Worm (Caenorhabditis elegans) whole organism, late embryonic: ENCODE measurements around the gene vab-8.
A peak's percentile ranks its signal among the peaks of the same experiment; 100 is the strongest.

Source experiments
- C08G9.2 ChIP-seq: sonication (generic microtip); optimal IDR thresholded peaks from 2 replicates; lab custom pipeline; 2016; ENCODE audit warnings: mild to moderate bottlenecking, missing genetic modification characterization, moderate library complexity, missing compliant biosample characterization
- C38D4.7 ChIP-seq: fragments of 200-800 bp; sonication (Bioruptor generic); optimal IDR thresholded peaks from 2 replicates; lab custom pipeline; 2018; ENCODE audit warnings: mild to moderate bottlenecking, missing genetic modification characterization, moderate library complexity, missing compliant biosample characterization
- F13H6.1 ChIP-seq: sonication (generic microtip); optimal IDR thresholded peaks from 2 replicates; lab custom pipeline; 2016; ENCODE audit warnings: missing genetic modification characterization, missing compliant biosample characterization
- K02D7.2 ChIP-seq: sonication (generic microtip); optimal IDR thresholded peaks from 2 replicates; lab custom pipeline; 2017; ENCODE audit warnings: mild to moderate bottlenecking, missing genetic modification characterization, missing compliant biosample characterization
- K09A11.1 ChIP-seq: sonication (generic microtip); optimal IDR thresholded peaks from 2 replicates; lab custom pipeline; 2017; ENCODE audit warnings: antibody characterized with exemption, mild to moderate bottlenecking, missing genetic modification characterization, missing compliant biosample characterization; ENCODE audit not compliant: insufficient read depth
- T23F11.4 ChIP-seq: fragments of 200-800 bp; sonication (Bioruptor generic); optimal IDR thresholded peaks from 2 replicates; lab custom pipeline; 2018; ENCODE audit warnings: mild to moderate bottlenecking, missing genetic modification characterization, missing compliant biosample characterization
- Y22D7AL.16 ChIP-seq: sonication (generic microtip); optimal IDR thresholded peaks from 2 replicates; lab custom pipeline; 2016; ENCODE audit warnings: missing genetic modification characterization, missing compliant biosample characterization
- ahr-1 ChIP-seq: sonication (generic microtip); optimal IDR thresholded peaks from 2 replicates; lab custom pipeline; 2016; ENCODE audit warnings: missing genetic modification characterization, missing compliant biosample characterization
- ceh-14 ChIP-seq: sonication (generic microtip); optimal IDR thresholded peaks from 2 replicates; lab custom pipeline; 2016; ENCODE audit warnings: missing genotype, missing genetic modification characterization, missing compliant biosample characterization
- ceh-2 ChIP-seq: sonication (generic microtip); optimal IDR thresholded peaks from 2 replicates; lab custom pipeline; 2016; ENCODE audit warnings: missing genotype, missing genetic modification characterization, missing compliant biosample characterization
- ceh-24 ChIP-seq: sonication (generic microtip); optimal IDR thresholded peaks from 2 replicates; lab custom pipeline; 2016; ENCODE audit warnings: mild to moderate bottlenecking, missing genetic modification characterization, missing compliant biosample characterization
- ceh-30 ChIP-seq: fragments of 150-350 bp; optimal IDR thresholded peaks from 2 replicates; lab custom pipeline; 2014; ENCODE audit warnings: missing biosample characterization, missing genetic modification characterization
- ceh-48 ChIP-seq: sonication (generic microtip); optimal IDR thresholded peaks from 2 replicates; lab custom pipeline; 2016; ENCODE audit warnings: missing genetic modification characterization, inconsistent platforms, missing compliant biosample characterization
- dmd-4 ChIP-seq: sonication (generic microtip); optimal IDR thresholded peaks from 2 replicates; lab custom pipeline; 2016; ENCODE audit warnings: borderline replicate concordance, missing genetic modification characterization, missing compliant biosample characterization
- elt-2 ChIP-seq: sonication (generic microtip); optimal IDR thresholded peaks from 2 replicates; lab custom pipeline; 2016; ENCODE audit warnings: missing genetic modification reagents, missing genetic modification characterization, missing compliant biosample characterization
- elt-4 ChIP-seq: sonication (generic microtip); optimal IDR thresholded peaks from 2 replicates; lab custom pipeline; 2016; ENCODE audit warnings: missing genetic modification characterization, missing compliant biosample characterization
- eyg-1 ChIP-seq: sonication (generic microtip); optimal IDR thresholded peaks from 2 replicates; lab custom pipeline; 2016; ENCODE audit warnings: missing genotype, missing genetic modification characterization, missing compliant biosample characterization
- fax-1 ChIP-seq: sonication (generic microtip); optimal IDR thresholded peaks from 2 replicates; lab custom pipeline; 2016; ENCODE audit warnings: missing genotype, missing genetic modification characterization, missing compliant biosample characterization
- hlh-13 ChIP-seq: fragments of 200-800 bp; sonication (Bioruptor generic); optimal IDR thresholded peaks from 2 replicates; lab custom pipeline; 2018; ENCODE audit warnings: mild to moderate bottlenecking, missing genetic modification characterization, missing compliant biosample characterization
- hlh-30 ChIP-seq: sonication (generic microtip); optimal IDR thresholded peaks from 2 replicates; lab custom pipeline; 2017; ENCODE audit warnings: antibody characterized with exemption, missing genetic modification characterization, missing compliant biosample characterization; ENCODE audit not compliant: insufficient read depth
- hlh-6 ChIP-seq: sonication (generic microtip); optimal IDR thresholded peaks from 2 replicates; lab custom pipeline; 2016; ENCODE audit warnings: missing genotype, missing genetic modification characterization, missing compliant biosample characterization
- hlh-8 ChIP-seq: sonication (generic microtip); optimal IDR thresholded peaks from 2 replicates; lab custom pipeline; 2016; ENCODE audit warnings: missing genotype, missing genetic modification characterization, missing compliant biosample characterization
- lim-6 ChIP-seq: sonication (generic microtip); optimal IDR thresholded peaks from 2 replicates; lab custom pipeline; 2016; ENCODE audit warnings: missing genetic modification characterization, missing compliant biosample characterization
- lin-11 ChIP-seq: fragments of 200-800 bp; sonication (Bioruptor generic); optimal IDR thresholded peaks from 2 replicates; lab custom pipeline; 2018; ENCODE audit warnings: mild to moderate bottlenecking, missing genetic modification characterization, missing compliant biosample characterization
- mec-3 ChIP-seq: sonication (generic microtip); optimal IDR thresholded peaks from 2 replicates; lab custom pipeline; 2016; ENCODE audit warnings: borderline replicate concordance, missing genetic modification characterization, missing compliant biosample characterization
- npax-4 ChIP-seq: sonication (generic microtip); optimal IDR thresholded peaks from 2 replicates; lab custom pipeline; 2016; ENCODE audit warnings: missing genetic modification characterization, missing compliant biosample characterization
- pag-3 ChIP-seq: sonication (generic microtip); optimal IDR thresholded peaks from 2 replicates; lab custom pipeline; 2016; ENCODE audit warnings: missing compliant biosample characterization, missing genetic modification characterization, borderline replicate concordance
- pros-1 ChIP-seq: fragments of 150-350 bp; optimal IDR thresholded peaks from 2 replicates; lab custom pipeline; 2014; ENCODE audit warnings: missing biosample characterization, missing genetic modification reagents, missing genetic modification characterization
- sdc-2 ChIP-seq: sonication (generic microtip); optimal IDR thresholded peaks from 2 replicates; lab custom pipeline; 2016; ENCODE audit warnings: missing genotype, missing genetic modification characterization, missing compliant biosample characterization
- sox-4 ChIP-seq: sonication (generic microtip); optimal IDR thresholded peaks from 2 replicates; lab custom pipeline; 2017; ENCODE audit warnings: mild to moderate bottlenecking, missing genetic modification characterization, inconsistent platforms, missing compliant biosample characterization
- ttx-3 ChIP-seq: sonication (generic microtip); optimal IDR thresholded peaks from 2 replicates; lab custom pipeline; 2016; ENCODE audit warnings: missing genetic modification reagents, missing genetic modification characterization, missing compliant biosample characterization
- unc-3 ChIP-seq, 2 experiments: fragments of 200-800 bp in 1 of 2; sonication (Bioruptor generic) in 1 of 2; sonication (generic microtip) in 1 of 2; conservative IDR thresholded peaks in 1 of 2; optimal IDR thresholded peaks in 1 of 2; 2 replicates each; pipeline versions ENCODE4 v1.3.6 to Lab custom; 2016 to 2022; ENCODE audit warnings: missing compliant biosample characterization in 2 of 2, missing genetic modification characterization in 2 of 2, missing genetic modification reagents in 1 of 2
- unc-42 ChIP-seq: sonication (generic microtip); optimal IDR thresholded peaks from 2 replicates; lab custom pipeline; 2016; ENCODE audit warnings: missing genotype, missing genetic modification characterization, missing compliant biosample characterization
- unc-86 ChIP-seq: sonication (generic microtip); optimal IDR thresholded peaks from 2 replicates; lab custom pipeline; 2016; ENCODE audit warnings: missing genetic modification characterization, missing compliant biosample characterization
- zip-5 ChIP-seq: sonication (generic microtip); optimal IDR thresholded peaks from 2 replicates; lab custom pipeline; 2016; ENCODE audit warnings: missing genetic modification characterization, missing compliant biosample characterization
- ztf-16 ChIP-seq: sonication (generic microtip); optimal IDR thresholded peaks from 2 replicates; lab custom pipeline; 2017; ENCODE audit warnings: missing genetic modification characterization, missing compliant biosample characterization

The vab-8 gene

DNA sequence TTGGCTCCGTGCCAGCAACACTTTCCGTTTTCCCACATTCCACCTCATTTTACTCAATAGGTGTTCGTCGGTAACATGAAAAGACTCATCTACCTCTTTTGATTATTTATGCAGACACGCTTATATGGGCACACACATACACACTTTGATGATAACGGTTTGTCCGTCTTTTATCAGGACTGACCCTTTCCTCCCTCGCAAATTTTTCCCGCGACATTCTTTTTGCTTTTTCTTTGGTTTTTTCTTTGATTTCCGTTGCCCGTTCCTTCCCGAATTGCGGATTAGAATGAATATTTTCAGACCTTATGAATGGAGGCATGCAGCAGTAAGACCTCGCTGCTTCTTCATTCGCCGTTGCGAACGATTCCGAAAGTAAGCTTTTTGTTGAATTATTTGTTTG is at the start of gene vab-8:
TSS of gene vab-8 (plus strand) at position 301 of the 400 bp plus-strand sequence.
- no peak for TF ChIP-seq ahr-1 (tag; lab: Kevin White, UChicago)
- peak; percentile 26 for TF ChIP-seq elt-2 (tag; lab: Kevin White, UChicago)
- TF ChIP-seq, all 69 proteins: peak for 1

DNA sequence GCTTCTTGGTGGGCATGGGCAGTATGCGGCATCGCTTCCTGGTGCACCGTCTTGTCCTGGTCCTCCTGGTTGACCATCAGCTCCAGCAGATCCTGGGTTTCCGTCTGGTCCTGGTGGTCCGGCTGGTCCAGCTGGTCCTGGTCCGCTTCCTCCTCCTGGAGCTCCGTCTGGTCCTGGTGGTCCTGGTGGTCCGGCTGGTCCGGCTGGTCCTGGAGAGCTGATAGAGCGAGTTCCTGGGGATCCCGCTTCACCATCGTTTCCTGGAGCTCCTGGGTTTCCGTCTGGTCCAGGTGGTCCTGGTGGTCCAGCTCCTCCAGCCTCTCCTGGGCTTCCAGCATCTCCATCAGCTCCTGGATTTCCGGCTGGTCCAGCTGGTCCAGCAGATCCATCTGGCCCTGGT is 46.1 kb upstream of the vab-8 start:
- TF ChIP-seq elt-4 (tag; lab: Kevin White, UChicago) (peak; percentile 18), hlh-8 (no peak), elt-2 (tag; lab: Kevin White, UChicago) (no peak), dmd-4 (tag; lab: Kevin White, UChicago) (peak; percentile 9), pag-3 (tag; lab: Kevin White, UChicago) (no peak), mec-3 (tag; lab: Kevin White, UChicago) (peak; percentile 33), C08G9.2 (tag; lab: Kevin White, UChicago) (peak; percentile 32), zip-5 (tag; lab: Kevin White, UChicago) (no peak), lin-11 (no peak)

DNA sequence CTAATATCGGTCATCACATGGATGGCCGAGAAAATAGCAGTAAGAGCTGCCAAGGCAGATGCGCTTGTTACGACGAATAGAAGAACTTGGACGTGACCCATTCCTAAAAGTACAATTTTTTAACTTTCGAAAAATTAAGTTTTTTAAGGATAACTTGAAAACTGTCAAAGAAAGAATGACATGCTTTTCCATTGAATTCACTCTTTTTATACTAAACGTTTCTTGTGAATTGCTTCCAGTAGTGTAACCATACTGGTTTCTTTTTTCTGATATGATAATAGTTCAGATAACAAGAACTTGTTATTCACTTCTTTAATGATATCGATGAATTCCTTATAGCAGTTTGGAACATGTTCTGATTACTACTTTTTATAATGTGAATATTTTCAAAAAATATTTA is 45.5 kb upstream of the vab-8 start, which contains the start of gene col-37:
TSS of gene col-37 (minus strand) at position 101 of the 400 bp plus-strand sequence.
- TF ChIP-seq unc-42 (tag; lab: Kevin White, UChicago) (no peak), C38D4.7 (no peak), ceh-30 (tag; lab: Kevin White, UChicago) (no peak), unc-3 (GFP tag; conservative IDR thresholded peaks at IDR 0.05; lab: Robert Waterston, UW) (no peak), unc-3 (tag; optimal IDR thresholded peaks at IDR 0.05; lab: Kevin White, UChicago) (no peak)
- TF ChIP-seq, all 69 proteins: peak for 0

- no peak for TF ChIP-seq sdc-2 (tag; lab: Kevin White, UChicago)
- no peak for TF ChIP-seq lim-6 (tag; lab: Kevin White, UChicago)
Observed at ce11 chrV:12170114-12170513, 43.0 kb upstream of the vab-8 start, which contains the start of gene ZK863.1. TSS of gene ZK863.1 (minus strand) at chrV:12170214.

ce11 chrV:12179338-12179737 is 33.8 kb upstream of the vab-8 start, which contains the start of gene clec-224:
TSS of gene clec-224 (minus strand) at chrV:12179438.
- no peak for TF ChIP-seq zip-5 (tag; lab: Kevin White, UChicago)
- TF ChIP-seq fax-1 (tag; lab: Kevin White, UChicago) = no peak
- TF ChIP-seq unc-3 (GFP tag; conservative IDR thresholded peaks at IDR 0.05; lab: Robert Waterston, UW) = no peak
- TF ChIP-seq unc-3 (tag; optimal IDR thresholded peaks at IDR 0.05; lab: Kevin White, UChicago) = no peak
- TF ChIP-seq pros-1 = no peak
- no peak for TF ChIP-seq unc-86
- TF ChIP-seq sox-4 (tag; lab: Kevin White, UChicago) = no peak
- no peak for TF ChIP-seq pag-3 (tag; lab: Kevin White, UChicago)

DNA sequence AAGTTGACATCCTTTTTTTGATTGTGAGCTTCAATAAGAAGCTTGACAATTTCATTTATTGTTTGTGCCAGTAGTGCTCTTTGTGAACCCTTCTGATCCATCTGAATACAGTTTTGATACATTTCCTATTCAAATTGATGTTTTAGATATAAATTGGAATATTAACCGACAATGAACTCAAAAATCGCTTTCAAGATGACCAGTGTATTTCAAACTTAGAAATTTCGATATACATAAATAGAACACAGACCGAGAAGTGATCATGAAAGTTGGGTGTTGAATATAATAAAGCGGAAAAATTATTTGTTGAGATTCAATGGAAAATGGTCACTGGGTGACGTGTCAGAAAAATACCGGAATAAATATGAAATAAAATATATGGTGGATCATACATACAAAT is 31.8 kb upstream of the vab-8 start, which contains the start of gene elpc-3:
TSS of gene elpc-3 (minus strand) at position 101 of the 400 bp plus-strand sequence.
- TF ChIP-seq pag-3 (tag; lab: Kevin White, UChicago) (no peak), F13H6.1 (no peak), hlh-13 (no peak), ceh-48 (tag; lab: Kevin White, UChicago) (no peak), eyg-1 (tag; lab: Kevin White, UChicago) (no peak), Y22D7AL.16 (tag; lab: Kevin White, UChicago) (no peak)
- TF ChIP-seq, all 69 proteins: peak for 0

- TF ChIP-seq K02D7.2 (tag; lab: Kevin White, UChicago) (no peak), T23F11.4 (no peak), pros-1 (no peak), npax-4 (tag; lab: Kevin White, UChicago) (no peak), ttx-3 (tag; lab: Kevin White, UChicago) (no peak), ztf-16 (tag; lab: Kevin White, UChicago) (no peak), hlh-6 (tag; lab: Kevin White, UChicago) (no peak), C08G9.2 (tag; lab: Kevin White, UChicago) (no peak), K09A11.1 (tag; lab: Kevin White, UChicago) (no peak), C38D4.7 (no peak), hlh-8 (no peak), ceh-14 (tag; lab: Kevin White, UChicago) (no peak), hlh-13 (no peak), sdc-2 (tag; lab: Kevin White, UChicago) (no peak), hlh-30 (tag; lab: Kevin White, UChicago) (no peak), elt-2 (tag; lab: Kevin White, UChicago) (no peak), fax-1 (tag; lab: Kevin White, UChicago) (no peak), ceh-2 (tag; lab: Kevin White, UChicago) (no peak), unc-3 (GFP tag; conservative IDR thresholded peaks at IDR 0.05; lab: Robert Waterston, UW) (no peak), unc-3 (tag; optimal IDR thresholded peaks at IDR 0.05; lab: Kevin White, UChicago) (no peak), ceh-24 (tag; lab: Kevin White, UChicago) (no peak)
Observed at ce11 chrV:12183854-12184253, 29.3 kb upstream of the vab-8 start, which contains the start of gene usip-1. TSS of gene usip-1 (minus strand) at chrV:12184194.
